Fruit fly (Drosophila melanogaster): ENCODE measurements around the gene BomT3.

dm6 chr3R:22057083-22057482 lies 29.1 kb downstream of the BomT3 start:
- TF ChIP-seq eg (GFP tag; IDR thresholded peaks at IDR 0.05) (no peak), CG11902 (GFP tag; optimal IDR thresholded peaks at IDR 0.05) (no peak), Hr38 (GFP tag; optimal IDR thresholded peaks at IDR 0.05) (no peak), CG11294 (GFP tag; IDR thresholded peaks at IDR 0.05) (no peak), CG10631 (GFP tag; optimal IDR thresholded peaks at IDR 0.05) (no peak), net (GFP tag; optimal IDR thresholded peaks at IDR 0.05) (no peak), CG31627 (GFP tag; optimal IDR thresholded peaks at IDR 0.05) (no peak), CG16779 (tag; optimal IDR thresholded peaks at IDR 0.05) (no peak), dsx (GFP tag; optimal IDR thresholded peaks at IDR 0.05; ENCODE audit: poor library complexity, severe bottlenecking) (no peak), Lpt (GFP tag; optimal IDR thresholded peaks at IDR 0.05) (no peak), Blimp-1 (GFP tag; optimal IDR thresholded peaks at IDR 0.05) (no peak), Sox102F (GFP tag; optimal IDR thresholded peaks at IDR 0.05) (peak; percentile 3)
